Fruit fly (Drosophila melanogaster): ENCODE data around the gene CG9777.

CG9777 gene

DNA sequence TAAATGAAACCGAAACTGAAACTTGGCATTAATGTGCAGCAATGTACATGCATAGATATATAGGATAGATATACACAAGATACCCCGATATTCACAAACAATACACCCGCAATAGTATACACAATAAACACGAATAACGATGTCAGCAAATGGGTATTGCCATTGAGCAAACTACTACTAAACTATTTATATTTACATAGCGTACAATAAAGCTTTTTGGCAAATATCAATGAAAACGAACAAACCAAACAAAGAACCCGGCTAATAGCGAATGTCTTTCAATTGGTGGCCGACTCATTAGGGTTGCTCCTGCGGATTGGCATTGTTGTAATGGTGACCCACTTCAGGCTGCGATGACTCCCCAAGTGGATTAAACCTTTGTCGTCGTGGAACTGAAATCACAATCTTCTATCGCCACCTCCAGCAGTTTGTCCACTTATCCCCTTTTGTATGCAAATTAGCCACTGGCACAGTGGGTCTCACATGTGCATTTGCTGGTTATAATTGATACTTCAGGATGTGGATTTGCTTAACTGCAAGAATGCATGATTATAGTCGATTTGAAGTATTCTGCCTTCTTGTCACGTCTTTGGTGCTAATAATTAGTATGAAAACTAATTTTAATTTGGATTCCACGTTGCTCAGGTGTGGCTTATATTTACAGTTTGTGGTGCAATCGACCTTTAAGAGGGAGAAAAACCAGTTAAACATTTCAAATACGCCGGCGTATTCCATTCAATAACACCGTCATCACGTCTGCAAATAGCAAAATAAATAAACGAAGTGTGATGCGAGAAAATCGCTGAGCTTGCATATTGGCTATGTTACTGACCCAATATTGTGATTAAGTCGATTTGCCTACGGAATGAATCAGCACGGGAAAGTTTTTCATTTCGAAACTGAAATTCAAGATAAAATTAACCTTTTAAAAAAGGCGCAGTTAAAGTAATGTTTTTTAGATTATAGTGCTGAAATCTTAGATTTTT, 18.3 kb upstream of the CG9777 start (continued):
- TF ChIP-seq Dp (GFP tag; optimal IDR thresholded peaks at IDR 0.05) (no peak), zen (tag; optimal IDR thresholded peaks at IDR 0.05) (no peak), nerfin-1 (tag; optimal IDR thresholded peaks at IDR 0.05) (no peak), dmrt99B (tag; optimal IDR thresholded peaks at IDR 0.05) (peak; percentile 64), schlank (tag; optimal IDR thresholded peaks at IDR 0.05) (peak; percentile 43), CG2116 (GFP tag; optimal IDR thresholded peaks at IDR 0.05) (no peak), cad (GFP tag; optimal IDR thresholded peaks at IDR 0.05) (no peak), vfl (GFP tag; optimal IDR thresholded peaks at IDR 0.05) (no peak), CG13624 (GFP tag; optimal IDR thresholded peaks at IDR 0.05) (peak; percentile 49), CG10543 (GFP tag; optimal IDR thresholded peaks at IDR 0.05) (peak; percentile 22), CG34376 (GFP tag; optimal IDR thresholded peaks at IDR 0.05) (no peak), pum (GFP tag; optimal IDR thresholded peaks at IDR 0.05) (peak; percentile 67), CG17829 (tag; optimal IDR thresholded peaks at IDR 0.05) (no peak), Dip2 (GFP tag; IDR thresholded peaks at IDR 0.05) (no peak), CG18262 (tag; optimal IDR thresholded peaks at IDR 0.05) (peak; percentile 34), kni (GFP tag; optimal IDR thresholded peaks at IDR 0.05) (no peak), Antp (GFP tag; optimal IDR thresholded peaks at IDR 0.05) (peak; percentile 85), tna (GFP tag; IDR thresholded peaks at IDR 0.05; ENCODE audit: partially characterized antibody) (no peak), Vsx1 (GFP tag; optimal IDR thresholded peaks at IDR 0.05) (peak; percentile 50), CkIIα-i1 (GFP tag; IDR thresholded peaks at IDR 0.05) (no peak), CG3163 (GFP tag; optimal IDR thresholded peaks at IDR 0.05) (no peak), usp (GFP tag; optimal IDR thresholded peaks at IDR 0.05) (no peak), CG14441 (GFP tag; IDR thresholded peaks at IDR 0.05) (peak; percentile 72), Poxn (GFP tag; IDR thresholded peaks at IDR 0.05) (no peak), MESR4 (GFP tag; optimal IDR thresholded peaks at IDR 0.05) (no peak), CG8924 (tag; optimal IDR thresholded peaks at IDR 0.05) (peak; percentile 26), slou (GFP tag; optimal IDR thresholded peaks at IDR 0.05) (peak; percentile 43), CG12104 (GFP tag; optimal IDR thresholded peaks at IDR 0.05) (peak; percentile 6), unc-4 (GFP tag; IDR thresholded peaks at IDR 0.05; ENCODE audit: partially characterized antibody) (no peak), CG4730 (GFP tag; IDR thresholded peaks at IDR 0.05) (no peak), CG5953 (GFP tag; IDR thresholded peaks at IDR 0.05) (no peak), scrt (GFP tag; optimal IDR thresholded peaks at IDR 0.05) (no peak), btn (GFP tag; optimal IDR thresholded peaks at IDR 0.05) (no peak), CG31365 (tag; optimal IDR thresholded peaks at IDR 0.05) (no peak), Optix (GFP tag; IDR thresholded peaks at IDR 0.05) (peak; percentile 86), CG10274 (GFP tag; optimal IDR thresholded peaks at IDR 0.05) (no peak), CG18619 (GFP tag; optimal IDR thresholded peaks at IDR 0.05) (no peak), rib (GFP tag; IDR thresholded peaks at IDR 0.05) (0 out of 2 replicates have a peak, but pooled peaks have one; percentile 22), Ets97D (GFP tag; optimal IDR thresholded peaks at IDR 0.05) (peak; percentile 59), CG14965 (GFP tag; optimal IDR thresholded peaks at IDR 0.05; ENCODE audit: borderline replicate concordance) (no peak), Sox102F (GFP tag; optimal IDR thresholded peaks at IDR 0.05) (peak; percentile 43), CG1603 (tag; optimal IDR thresholded peaks at IDR 0.05) (peak; percentile 41), CG11456 (GFP tag; IDR thresholded peaks at IDR 0.05) (0 out of 3 replicates have a peak, but pooled peaks have one; percentile 42), ind (GFP tag; optimal IDR thresholded peaks at IDR 0.05) (peak; percentile 12), ara (GFP tag; IDR thresholded peaks at IDR 0.05) (no peak), CG30020 (tag; optimal IDR thresholded peaks at IDR 0.05) (no peak), Meics (GFP tag; optimal IDR thresholded peaks at IDR 0.05) (peak; percentile 22), Oli (tag; optimal IDR thresholded peaks at IDR 0.05) (peak; percentile 29), CG12942 (GFP tag; optimal IDR thresholded peaks at IDR 0.05) (no peak)
